Worm (Caenorhabditis elegans) whole organism, L1 larva: ENCODE measurements around the gene srh-67.

ENCODE experiments used
- C16A3.4 ChIP-seq: fragments of 150-350 bp; optimal IDR thresholded peaks from 2 replicates; lab custom pipeline; 2014; ENCODE audit warnings: missing biosample characterization, missing genetic modification characterization
- ama-1 ChIP-seq: fragments of 150-350 bp; optimal IDR thresholded peaks from 2 replicates; lab custom pipeline; 2014
- ceh-8 ChIP-seq: fragments of 200-800 bp; sonication (Bioruptor generic); optimal IDR thresholded peaks from 2 replicates; lab custom pipeline; 2018; ENCODE audit warnings: mild to moderate bottlenecking, missing genetic modification characterization, moderate library complexity, missing compliant biosample characterization
- efl-3 ChIP-seq: fragments of 200-800 bp; sonication (Bioruptor generic); optimal IDR thresholded peaks from 2 replicates; lab custom pipeline; 2018; ENCODE audit warnings: mild to moderate bottlenecking, missing genetic modification characterization, missing compliant biosample characterization
- elt-3 ChIP-seq, 6 experiments: fragments of 150-350 bp in 1 of 6; sonication (generic microtip); optimal IDR thresholded peaks; 2 replicates each; lab custom pipeline; 2017 to 2018; ENCODE audit warnings: missing biosample characterization in 6 of 6, missing genetic modification characterization in 6 of 6, inconsistent platforms in 1 of 6
- lin-39 ChIP-seq: fragments of 150-350 bp; optimal IDR thresholded peaks from 2 replicates; lab custom pipeline; 2014; ENCODE audit warnings: missing biosample characterization, missing genetic modification reagents, missing genetic modification characterization
- mep-1 ChIP-seq: fragments of 150-350 bp; optimal IDR thresholded peaks from 2 replicates; lab custom pipeline; 2014; ENCODE audit warnings: missing biosample characterization, missing genetic modification characterization
- nhr-28 ChIP-seq: fragments of 150-350 bp; optimal IDR thresholded peaks from 2 replicates; lab custom pipeline; 2014; ENCODE audit warnings: missing biosample characterization, missing genetic modification characterization
- sox-4 ChIP-seq: sonication (generic microtip); optimal IDR thresholded peaks from 2 replicates; lab custom pipeline; 2016; ENCODE audit warnings: missing genetic modification characterization, missing compliant biosample characterization
- ztf-11 ChIP-seq, 2 experiments: sonication (generic microtip); optimal IDR thresholded peaks; 2 replicates each; lab custom pipeline; 2016 to 2017; ENCODE audit warnings: missing genetic modification characterization in 2 of 2, missing biosample characterization in 1 of 2, missing compliant biosample characterization in 1 of 2

DNA sequence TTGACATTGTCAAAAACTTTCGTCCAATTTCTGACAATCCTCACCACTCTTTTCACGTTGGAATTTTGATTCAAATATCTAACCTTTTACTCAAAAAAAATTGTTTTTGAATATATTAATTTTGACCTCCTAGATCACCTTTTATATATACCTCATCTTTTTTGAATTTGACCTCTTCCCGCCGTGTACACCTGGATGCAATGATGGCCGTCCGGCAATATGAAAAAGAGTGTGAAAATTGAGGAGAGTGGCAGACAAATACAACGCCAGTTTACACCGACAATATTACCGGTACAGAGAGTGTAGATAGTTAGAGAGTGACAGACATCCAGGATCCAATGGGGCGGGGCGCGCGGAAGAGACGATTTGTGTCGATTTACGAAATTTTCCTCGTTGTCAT lies 10.9 kb downstream of the srh-67 start, which contains the start of gene ceh-99:
- TF ChIP-seq ceh-8 (GFP tag; lab: Kevin White, UChicago) (no peak), efl-3 (GFP tag; lab: Kevin White, UChicago) (no peak), sox-4 (tag; lab: Kevin White, UChicago) (no peak), C16A3.4 (tag; lab: Kevin White, UChicago) (no peak), nhr-28 (tag; lab: Kevin White, UChicago) (no peak), ztf-11 (tag; optimal IDR thresholded peaks at IDR 0.05; lab: Kevin White, UChicago) (no peak), elt-3 (tag; optimal IDR thresholded peaks at IDR 0.05; lab: Kevin White, UChicago) (no peak), mep-1 (tag; lab: Kevin White, UChicago) (no peak), ama-1 (lab: Kevin White, UChicago) (no peak), lin-39 (tag; lab: Kevin White, UChicago) (no peak)
